Fruit fly (Drosophila melanogaster) whole organism, embryonic: Measurements from ENCODE around the gene CG6465.

Source experiments
- Aef1 ChIP-seq: fragments of 200-800 bp; sonication (Bioruptor generic); IDR thresholded peaks from 3 replicates; pipeline ENCODE4 v1.3.6; 2022; ENCODE audit warnings: missing biosample characterization, missing genetic modification characterization
- Atf-2 ChIP-seq: fragments of 200-800 bp; sonication (Bioruptor generic); optimal IDR thresholded peaks from 2 replicates; lab custom pipeline; 2016; ENCODE audit warnings: missing biosample characterization, missing genetic modification characterization
- C15 ChIP-seq: fragments of 200-800 bp; sonication (Bioruptor generic); IDR thresholded peaks from 3 replicates; pipeline ENCODE4 v1.3.6; 2022; ENCODE audit warnings: missing biosample characterization, missing genetic modification characterization
- CG10321 ChIP-seq: fragments of 200-800 bp; sonication (Bioruptor generic); IDR thresholded peaks from 2 replicates; pipeline ENCODE4 v1.3.6; 2022; ENCODE audit warnings: missing biosample characterization, missing genetic modification characterization
- CG10366 ChIP-seq: fragments of 200-800 bp; sonication (Bioruptor generic); IDR thresholded peaks from 2 replicates; pipeline ENCODE4 v1.3.6; 2022; ENCODE audit warnings: missing biosample characterization, missing genetic modification characterization
- CG10543 ChIP-seq: fragments of 200-800 bp; sonication (Bioruptor generic); optimal IDR thresholded peaks from 3 replicates; lab custom pipeline; 2017; ENCODE audit warnings: missing biosample characterization, mild to moderate bottlenecking, missing genetic modification characterization, moderate library complexity
- CG11504 ChIP-seq: fragments of 200-800 bp; sonication (Bioruptor generic); optimal IDR thresholded peaks from 3 replicates; lab custom pipeline; 2019; ENCODE audit warnings: missing biosample characterization, mild to moderate bottlenecking, missing genetic modification characterization, moderate library complexity
- CG12299 ChIP-seq: fragments of 200-800 bp; sonication (Bioruptor generic); optimal IDR thresholded peaks from 2 replicates; lab custom pipeline; 2018; ENCODE audit warnings: missing biosample characterization, mild to moderate bottlenecking, missing genetic modification characterization
- CG13287 ChIP-seq: fragments of 200-800 bp; sonication (Bioruptor generic); IDR thresholded peaks from 2 replicates; pipeline ENCODE4 v1.3.6; 2022; ENCODE audit warnings: missing biosample characterization, missing genetic modification characterization; ENCODE audit not compliant: partially characterized antibody
- CG13424 ChIP-seq: fragments of 200-800 bp; sonication (Bioruptor generic); optimal IDR thresholded peaks from 2 replicates; lab custom pipeline; 2019; ENCODE audit warnings: missing biosample characterization, mild to moderate bottlenecking, missing genetic modification characterization, moderate library complexity
- CG14441 ChIP-seq: fragments of 200-800 bp; sonication (Bioruptor generic); IDR thresholded peaks from 2 replicates; pipeline ENCODE4 v1.3.6; 2022; ENCODE audit warnings: missing biosample characterization, missing genetic modification characterization
- CG16863 ChIP-seq: fragments of 200-800 bp; sonication (Bioruptor generic); optimal IDR thresholded peaks from 3 replicates; lab custom pipeline; 2016; ENCODE audit warnings: missing biosample characterization, missing genetic modification characterization
- CG17328 ChIP-seq: fragments of 200-800 bp; sonication (Bioruptor generic); IDR thresholded peaks from 2 replicates; pipeline ENCODE4 v1.3.6; 2022; ENCODE audit warnings: missing biosample characterization, missing genetic modification characterization
- CG18011 ChIP-seq: fragments of 200-800 bp; sonication (Bioruptor generic); optimal IDR thresholded peaks from 2 replicates; lab custom pipeline; 2017; ENCODE audit warnings: missing biosample characterization, missing genetic modification characterization, mild to moderate bottlenecking, moderate library complexity, missing genotype
- CG18476 ChIP-seq: fragments of 200-800 bp; sonication (Bioruptor generic); optimal IDR thresholded peaks from 2 replicates; lab custom pipeline; 2016; ENCODE audit warnings: missing biosample characterization, mild to moderate bottlenecking, missing genetic modification characterization
- CG2712 ChIP-seq: fragments of 200-800 bp; optimal IDR thresholded peaks from 3 replicates; lab custom pipeline; 2019; ENCODE audit warnings: missing biosample characterization, mild to moderate bottlenecking, missing genetic modification characterization, moderate library complexity
- CG4730 ChIP-seq: fragments of 200-800 bp; sonication (Bioruptor generic); IDR thresholded peaks from 2 replicates; pipeline ENCODE4 v1.3.6; 2022; ENCODE audit warnings: missing biosample characterization, missing genetic modification characterization
- CG7839 ChIP-seq: fragments of 200-800 bp; sonication (Bioruptor generic); optimal IDR thresholded peaks from 3 replicates; lab custom pipeline; 2018; ENCODE audit warnings: missing biosample characterization, mild to moderate bottlenecking, missing genetic modification characterization, moderate library complexity
- CG8924 ChIP-seq: fragments of 200-800 bp; optimal IDR thresholded peaks from 3 replicates; lab custom pipeline; 2019; ENCODE audit warnings: missing biosample characterization, mild to moderate bottlenecking, missing genetic modification characterization, moderate library complexity
- Chrac-16 ChIP-seq: fragments of 200-800 bp; sonication (Bioruptor generic); optimal IDR thresholded peaks from 3 replicates; lab custom pipeline; 2016; ENCODE audit warnings: missing biosample characterization, missing genetic modification characterization
- Dbx ChIP-seq: fragments of 200-800 bp; sonication (Bioruptor generic); IDR thresholded peaks from 3 replicates; pipeline ENCODE4 v1.3.6; 2022; ENCODE audit warnings: missing biosample characterization, missing genetic modification characterization
- Dref ChIP-seq: fragments of 200-800 bp; sonication (Bioruptor generic); IDR thresholded peaks from 2 replicates; pipeline ENCODE4 v1.3.6; 2022; ENCODE audit warnings: missing biosample characterization, missing genetic modification characterization
- E2f1 ChIP-seq: fragments of 200-800 bp; sonication (Bioruptor generic); IDR thresholded peaks from 2 replicates; pipeline ENCODE4 v1.3.6; 2022; ENCODE audit warnings: missing biosample characterization, missing genetic modification characterization
- Fer1 ChIP-seq: fragments of 200-800 bp; sonication (Bioruptor generic); optimal IDR thresholded peaks from 2 replicates; lab custom pipeline; 2017; ENCODE audit warnings: missing biosample characterization, mild to moderate bottlenecking, missing genetic modification characterization
- Fer2 ChIP-seq: fragments of 200-800 bp; sonication (Bioruptor generic); optimal IDR thresholded peaks from 2 replicates; lab custom pipeline; 2018; ENCODE audit warnings: missing biosample characterization, mild to moderate bottlenecking, missing genetic modification characterization, moderate library complexity
- H15 ChIP-seq: fragments of 200-800 bp; sonication (Bioruptor generic); IDR thresholded peaks from 3 replicates; pipeline ENCODE4 v1.3.6; 2022; ENCODE audit warnings: missing biosample characterization, missing genetic modification characterization
- HmgD ChIP-seq: fragments of 200-800 bp; sonication (Bioruptor generic); optimal IDR thresholded peaks from 3 replicates; lab custom pipeline; 2016; ENCODE audit warnings: missing biosample characterization, missing genetic modification characterization
- Hr3 ChIP-seq: fragments of 200-800 bp; sonication (Bioruptor generic); optimal IDR thresholded peaks from 3 replicates; lab custom pipeline; 2016; ENCODE audit warnings: missing biosample characterization, missing genetic modification characterization
- Hr51 ChIP-seq, 2 experiments: fragments of 200-800 bp; sonication (Bioruptor generic); optimal IDR thresholded peaks; 2 replicates in 1 of 2; 3 replicates in 1 of 2; lab custom pipeline; 2016 to 2018; ENCODE audit warnings: missing biosample characterization in 2 of 2, missing genetic modification characterization in 2 of 2, mild to moderate bottlenecking in 1 of 2, moderate library complexity in 1 of 2
- Mrtf ChIP-seq: fragments of 200-800 bp; sonication (Bioruptor generic); IDR thresholded peaks from 3 replicates; pipeline ENCODE4 v1.3.6; 2022; ENCODE audit warnings: missing biosample characterization, missing genetic modification characterization
- Poxn ChIP-seq: fragments of 200-800 bp; sonication (Bioruptor generic); IDR thresholded peaks from 2 replicates; pipeline ENCODE4 v1.3.6; 2022; ENCODE audit warnings: missing biosample characterization, missing genetic modification characterization
- Ptx1 ChIP-seq: fragments of 200-800 bp; sonication (Bioruptor generic); IDR thresholded peaks from 2 replicates; pipeline ENCODE4 v1.3.6; 2022; ENCODE audit warnings: missing biosample characterization, missing genetic modification characterization
- Sox102F ChIP-seq: fragments of 200-800 bp; sonication (Bioruptor generic); optimal IDR thresholded peaks from 2 replicates; lab custom pipeline; 2018; ENCODE audit warnings: missing biosample characterization, mild to moderate bottlenecking, missing genetic modification characterization, moderate library complexity
- bab2 ChIP-seq: fragments of 200-800 bp; sonication (Bioruptor generic); optimal IDR thresholded peaks from 2 replicates; lab custom pipeline; 2016; ENCODE audit warnings: missing biosample characterization, missing genetic modification characterization
- da ChIP-seq: fragments of 200-800 bp; sonication (Bioruptor generic); optimal IDR thresholded peaks from 2 replicates; lab custom pipeline; 2016; ENCODE audit warnings: missing biosample characterization, missing genetic modification characterization
- eve ChIP-seq, 2 experiments: fragments of >200 bp; optimal IDR thresholded peaks; 2 replicates each; lab custom pipeline; 2017; ENCODE audit warnings: missing biosample characterization in 2 of 2, missing genetic modification characterization in 2 of 2
- fd102C ChIP-seq: fragments of 200-800 bp; sonication (Bioruptor generic); optimal IDR thresholded peaks from 2 replicates; lab custom pipeline; 2018; ENCODE audit warnings: missing biosample characterization, mild to moderate bottlenecking, missing genetic modification characterization, moderate library complexity
- gcm2 ChIP-seq: fragments of 200-800 bp; sonication (Bioruptor generic); optimal IDR thresholded peaks from 2 replicates; lab custom pipeline; 2016; ENCODE audit warnings: missing biosample characterization, missing genetic modification characterization
- hbn ChIP-seq: fragments of 200-800 bp; sonication (Bioruptor generic); IDR thresholded peaks from 2 replicates; pipeline ENCODE4 v1.3.6; 2022; ENCODE audit warnings: missing biosample characterization, missing genetic modification characterization; ENCODE audit not compliant: partially characterized antibody
- kah ChIP-seq: fragments of 200-800 bp; sonication (Bioruptor generic); optimal IDR thresholded peaks from 2 replicates; lab custom pipeline; 2018; ENCODE audit warnings: missing biosample characterization, mild to moderate bottlenecking, missing genetic modification characterization
- lbe ChIP-seq: fragments of 200-800 bp; sonication (Bioruptor generic); optimal IDR thresholded peaks from 2 replicates; lab custom pipeline; 2016; ENCODE audit warnings: missing biosample characterization, mild to moderate bottlenecking, missing genetic modification characterization
- lilli ChIP-seq: fragments of 200-800 bp; sonication (Bioruptor generic); optimal IDR thresholded peaks from 3 replicates; lab custom pipeline; 2016; ENCODE audit warnings: missing biosample characterization, missing genetic modification characterization
- lmd ChIP-seq: fragments of 200-800 bp; sonication (Bioruptor generic); IDR thresholded peaks from 2 replicates; pipeline ENCODE4 v1.3.6; 2022; ENCODE audit warnings: missing biosample characterization, missing genetic modification characterization
- schlank ChIP-seq: fragments of 200-800 bp; sonication (Bioruptor generic); optimal IDR thresholded peaks from 2 replicates; lab custom pipeline; 2018; ENCODE audit warnings: missing biosample characterization, mild to moderate bottlenecking, missing genetic modification characterization
- seq ChIP-seq: fragments of 200-800 bp; sonication (Bioruptor generic); IDR thresholded peaks from 2 replicates; pipeline ENCODE4 v1.3.6; 2022; ENCODE audit warnings: missing biosample characterization, missing genetic modification characterization
- stc ChIP-seq: fragments of 200-800 bp; sonication (Bioruptor generic); IDR thresholded peaks from 2 replicates; pipeline ENCODE4 v1.3.6; 2022; ENCODE audit warnings: missing biosample characterization, missing genetic modification characterization
- sug ChIP-seq: fragments of 200-800 bp; optimal IDR thresholded peaks from 2 replicates; lab custom pipeline; 2019; ENCODE audit warnings: missing biosample characterization, mild to moderate bottlenecking, missing genetic modification characterization, moderate library complexity
- unc-4 ChIP-seq: fragments of 200-800 bp; sonication (Bioruptor generic); IDR thresholded peaks from 2 replicates; pipeline ENCODE4 v1.3.6; 2022; ENCODE audit warnings: missing biosample characterization, missing genetic modification characterization; ENCODE audit not compliant: partially characterized antibody
- zen ChIP-seq: fragments of 200-800 bp; sonication (Bioruptor generic); optimal IDR thresholded peaks from 3 replicates; lab custom pipeline; 2018; ENCODE audit warnings: missing biosample characterization, mild to moderate bottlenecking, missing genetic modification characterization, moderate library complexity

Gene CG6465

dm6 chr3R:10678935-10679565 is 2.0 kb upstream of the CG6465 start (continued):
- TF ChIP-seq sug, result peak; percentile 13
- TF ChIP-seq kah (GFP tag; lab: Kevin White, UChicago), result no peak
- TF ChIP-seq eve (GFP tag; optimal IDR thresholded peaks at IDR 0.05; lab: Kevin White, UChicago), result peak in 1 of 2 experiments; percentile 51
- TF ChIP-seq Mrtf, result no peak
- TF ChIP-seq CG16863 (GFP tag; lab: Kevin White, UChicago), result no peak
- no peak for TF ChIP-seq CG12299 (tag; lab: Kevin White, UChicago)
- no peak for TF ChIP-seq zen (tag; lab: Kevin White, UChicago)
- peak; percentile 21 for TF ChIP-seq CG8924 (tag; lab: Kevin White, UChicago)
- TF ChIP-seq Hr3 (GFP tag; lab: Kevin White, UChicago), result no peak
- TF ChIP-seq Fer2, result no peak
- TF ChIP-seq Fer1, result no peak
- TF ChIP-seq Dbx (GFP tag; lab: Robert Waterston, UW), result 0 out of 3 replicates have a peak, but pooled peaks have one; percentile 27
- peak; percentile 25; the same call in 1 of the 2 replicates for TF ChIP-seq Ptx1 (GFP tag; lab: Robert Waterston, UW)
- peak; percentile 27 for TF ChIP-seq Sox102F (GFP tag; lab: Kevin White, UChicago)
- 0 out of 2 replicates have a peak, but pooled peaks have one; percentile 10 for TF ChIP-seq lmd (GFP tag; lab: Robert Waterston, UW)
- TF ChIP-seq CG10366, result peak; percentile 30; the same call in 1 of the 2 replicates
- TF ChIP-seq Hr51 (GFP tag; optimal IDR thresholded peaks at IDR 0.05; lab: Kevin White, UChicago), result peak in 1 of 2 experiments; percentile 33

dm6 chr3R:10675101-10675500 is 1.9 kb downstream of the CG6465 start:
- TF ChIP-seq da (GFP tag; lab: Kevin White, UChicago) (no peak), CG18011 (no peak), stc (no peak), CG18476 (GFP tag; lab: Kevin White, UChicago) (no peak), C15 (GFP tag; lab: Robert Waterston, UW) (no peak), seq (GFP tag; lab: Robert Waterston, UW) (no peak), lbe (GFP tag; lab: Kevin White, UChicago) (peak; percentile 47), H15 (GFP tag; lab: Robert Waterston, UW) (no peak), Dref (GFP tag; lab: Robert Waterston, UW) (no peak), zen (tag; lab: Kevin White, UChicago) (peak; percentile 40), CG14441 (no peak), Poxn (GFP tag; lab: Robert Waterston, UW) (no peak), HmgD (GFP tag; lab: Kevin White, UChicago) (peak; percentile 75), Aef1 (GFP tag; lab: Robert Waterston, UW) (no peak), CG13424 (tag; lab: Kevin White, UChicago) (peak; percentile 24), CG10321 (GFP tag; lab: Robert Waterston, UW) (no peak), CG8924 (tag; lab: Kevin White, UChicago) (no peak), fd102C (GFP tag; lab: Kevin White, UChicago) (no peak), CG7839 (tag; lab: Kevin White, UChicago) (peak; percentile 30), gcm2 (GFP tag; lab: Kevin White, UChicago) (no peak), Atf-2 (GFP tag; lab: Kevin White, UChicago) (no peak), CG10543 (peak; percentile 37), lilli (GFP tag; lab: Kevin White, UChicago) (peak; percentile 3), hbn (peak; percentile 74), E2f1 (no peak), schlank (tag; lab: Kevin White, UChicago) (no peak), Chrac-16 (GFP tag; lab: Kevin White, UChicago) (no peak), CG13287 (GFP tag; lab: Robert Waterston, UW) (peak; percentile 92), CG17328 (GFP tag; lab: Robert Waterston, UW) (no peak), unc-4 (peak; percentile 83), CG2712 (tag; lab: Kevin White, UChicago) (peak; percentile 65), CG4730 (GFP tag; lab: Robert Waterston, UW) (no peak), bab2 (GFP tag; lab: Kevin White, UChicago) (no peak), CG11504 (tag; lab: Kevin White, UChicago) (peak; percentile 69), lmd (GFP tag; lab: Robert Waterston, UW) (no peak)
